Worm (Caenorhabditis elegans) whole organism, L4 larva: ENCODE data around the gene Y68A4A.13.

ENCODE experiments used
- F10B5.3 ChIP-seq: sonication (generic microtip); optimal IDR thresholded peaks from 2 replicates; lab custom pipeline; 2016; ENCODE audit warnings: mild to moderate bottlenecking, missing genetic modification characterization, missing compliant biosample characterization
- R02D3.7 ChIP-seq: fragments of 150-350 bp; sonication (generic microtip); optimal IDR thresholded peaks from 3 replicates; lab custom pipeline; 2014; ENCODE audit warnings: missing biosample characterization, missing genetic modification characterization
- T26A8.4 ChIP-seq: fragments of 200-800 bp; sonication (Bioruptor generic); IDR thresholded peaks from 2 replicates; pipeline ENCODE4 v1.3.6; 2022; ENCODE audit warnings: missing genetic modification characterization, missing compliant biosample characterization
- Y48G9A.11 ChIP-seq: fragments of 200-800 bp; sonication (Bioruptor generic); IDR thresholded peaks from 2 replicates; pipeline ENCODE4 v1.3.6; 2022; ENCODE audit warnings: missing genetic modification reagents, missing genetic modification characterization, missing compliant biosample characterization
- Y5F2A.4 ChIP-seq: fragments of 200-800 bp; sonication (Bioruptor generic); optimal IDR thresholded peaks from 2 replicates; lab custom pipeline; 2018; ENCODE audit warnings: mild to moderate bottlenecking, missing genetic modification characterization, missing compliant biosample characterization
- arid-1 ChIP-seq: fragments of 200-800 bp; sonication (Bioruptor generic); conservative IDR thresholded peaks from 2 replicates; pipeline ENCODE4 v1.3.6; 2022; ENCODE audit warnings: missing genetic modification reagents, missing genetic modification characterization, missing compliant biosample characterization
- attf-4 ChIP-seq: sonication (generic microtip); optimal IDR thresholded peaks from 3 replicates; lab custom pipeline; 2017; ENCODE audit warnings: missing biosample characterization, missing genetic modification characterization
- ceh-44 ChIP-seq: fragments of 200-800 bp; sonication (Bioruptor generic); IDR thresholded peaks from 2 replicates; pipeline ENCODE4 v1.3.6; 2022; ENCODE audit warnings: missing genetic modification reagents, missing genetic modification characterization, missing compliant biosample characterization
- ces-1 ChIP-seq: fragments of 150-350 bp; sonication (generic microtip); optimal IDR thresholded peaks from 4 replicates; lab custom pipeline; 2014; ENCODE audit warnings: missing biosample characterization, missing genetic modification reagents, missing genetic modification characterization
- daf-19 ChIP-seq: fragments of 200-800 bp; sonication (Bioruptor generic); conservative IDR thresholded peaks from 2 replicates; pipeline ENCODE4 v1.3.6; 2022; ENCODE audit warnings: missing genetic modification characterization, missing compliant biosample characterization
- dmd-6 ChIP-seq: fragments of 200-800 bp; sonication (Bioruptor generic); IDR thresholded peaks from 2 replicates; pipeline ENCODE4 v1.3.6; 2022; ENCODE audit warnings: missing genetic modification reagents, missing genetic modification characterization, missing compliant biosample characterization
- dmd-8 ChIP-seq: fragments of 200-800 bp; sonication (Bioruptor generic); IDR thresholded peaks from 2 replicates; pipeline ENCODE4 v1.3.6; 2022; ENCODE audit warnings: missing genetic modification characterization, missing compliant biosample characterization
- dpl-1 ChIP-seq: fragments of 150-350 bp; optimal IDR thresholded peaks from 2 replicates; lab custom pipeline; 2014; ENCODE audit warnings: missing biosample characterization, missing genetic modification reagents, missing genetic modification characterization
- duxl-1 ChIP-seq: sonication (generic microtip); optimal IDR thresholded peaks from 2 replicates; lab custom pipeline; 2016; ENCODE audit warnings: mild to moderate bottlenecking, missing genetic modification characterization, moderate library complexity, missing compliant biosample characterization; ENCODE audit not compliant: poor library complexity
- dve-1 ChIP-seq: sonication (generic microtip); optimal IDR thresholded peaks from 2 replicates; lab custom pipeline; 2017; ENCODE audit warnings: antibody characterized with exemption, mild to moderate bottlenecking, missing genetic modification characterization, missing compliant biosample characterization; ENCODE audit not compliant: insufficient read depth
- egl-43 ChIP-seq: fragments of 200-800 bp; sonication (Bioruptor generic); IDR thresholded peaks from 2 replicates; pipeline ENCODE4 v1.3.6; 2022; ENCODE audit warnings: missing genetic modification reagents, missing genetic modification characterization, missing compliant biosample characterization
- gei-8 ChIP-seq: fragments of 200-800 bp; sonication (Bioruptor generic); optimal IDR thresholded peaks from 2 replicates; lab custom pipeline; 2018; ENCODE audit warnings: mild to moderate bottlenecking, missing genetic modification characterization, missing compliant biosample characterization
- hlh-30 ChIP-seq: sonication (generic microtip); optimal IDR thresholded peaks from 2 replicates; lab custom pipeline; 2017; ENCODE audit warnings: antibody characterized with exemption, mild to moderate bottlenecking, missing genetic modification characterization, missing compliant biosample characterization; ENCODE audit not compliant: insufficient read depth
- lim-7 ChIP-seq: fragments of 200-800 bp; sonication (Bioruptor generic); IDR thresholded peaks from 2 replicates; pipeline ENCODE4 v1.3.6; 2022; ENCODE audit warnings: missing genetic modification characterization, missing compliant biosample characterization
- lin-13 ChIP-seq: fragments of 150-350 bp; optimal IDR thresholded peaks from 2 replicates; lab custom pipeline; 2014; ENCODE audit warnings: missing biosample characterization, missing genetic modification reagents, missing genetic modification characterization
- lin-38 ChIP-seq: fragments of 200-800 bp; sonication (Bioruptor generic); IDR thresholded peaks from 2 replicates; pipeline ENCODE4 v1.3.6; 2022; ENCODE audit warnings: missing genetic modification reagents, missing genetic modification characterization, missing compliant biosample characterization
- lsy-2 ChIP-seq, 2 experiments: fragments of 150-350 bp in 1 of 2; sonication (generic microtip) in 1 of 2; optimal IDR thresholded peaks; 2 replicates each; lab custom pipeline; 2014 to 2017; ENCODE audit warnings: missing biosample characterization in 2 of 2, missing genetic modification characterization in 2 of 2
- mdl-1 ChIP-seq, 2 experiments: fragments of 150-350 bp in 1 of 2; sonication (generic microtip) in 1 of 2; optimal IDR thresholded peaks; 2 replicates each; lab custom pipeline; 2014 to 2017; ENCODE audit warnings: missing biosample characterization in 2 of 2, missing genetic modification characterization in 2 of 2
- mep-1 ChIP-seq: fragments of 150-350 bp; sonication (generic microtip); optimal IDR thresholded peaks from 3 replicates; lab custom pipeline; 2014; ENCODE audit warnings: missing biosample characterization, missing genetic modification characterization
- mes-2 ChIP-seq: sonication (generic microtip); optimal IDR thresholded peaks from 2 replicates; lab custom pipeline; 2016; ENCODE audit warnings: missing genotype, mild to moderate bottlenecking, missing genetic modification characterization, missing compliant biosample characterization; ENCODE audit not compliant: poor library complexity, severe bottlenecking
- mxl-2 ChIP-seq: fragments of 200-800 bp; sonication (Bioruptor generic); conservative IDR thresholded peaks from 2 replicates; pipeline ENCODE4 v1.3.6; 2022; ENCODE audit warnings: missing genetic modification reagents, missing genetic modification characterization, missing compliant biosample characterization
- mxl-3 ChIP-seq: fragments of 200-800 bp; sonication (Bioruptor generic); optimal IDR thresholded peaks from 2 replicates; lab custom pipeline; 2018; ENCODE audit warnings: mild to moderate bottlenecking, missing genetic modification characterization, missing compliant biosample characterization
- nhr-41 ChIP-seq: fragments of 200-800 bp; sonication (Bioruptor generic); IDR thresholded peaks from 2 replicates; pipeline ENCODE4 v1.3.6; 2022; ENCODE audit warnings: missing genetic modification reagents, missing genetic modification characterization, missing compliant biosample characterization
- nhr-42 ChIP-seq: fragments of 200-800 bp; sonication (Bioruptor generic); IDR thresholded peaks from 2 replicates; pipeline ENCODE4 v1.3.6; 2022; ENCODE audit warnings: missing genetic modification characterization, missing compliant biosample characterization
- nhr-48 ChIP-seq: sonication (generic microtip); optimal IDR thresholded peaks from 2 replicates; lab custom pipeline; 2016; ENCODE audit warnings: mild to moderate bottlenecking, missing genetic modification characterization, missing compliant biosample characterization
- php-3 ChIP-seq: fragments of 200-800 bp; sonication (Bioruptor generic); IDR thresholded peaks from 2 replicates; pipeline ENCODE4 v1.3.6; 2022; ENCODE audit warnings: missing genetic modification reagents, missing genetic modification characterization, missing compliant biosample characterization
- pqm-1 ChIP-seq: sonication (generic microtip); optimal IDR thresholded peaks from 2 replicates; lab custom pipeline; 2017; ENCODE audit warnings: missing biosample characterization, missing genetic modification characterization
- saeg-2 ChIP-seq: fragments of 200-800 bp; sonication (Bioruptor generic); IDR thresholded peaks from 2 replicates; pipeline ENCODE4 v1.3.6; 2022; ENCODE audit warnings: missing genetic modification reagents, missing genetic modification characterization, missing compliant biosample characterization
- set-16 ChIP-seq: fragments of 200-800 bp; sonication (Bioruptor generic); IDR thresholded peaks from 2 replicates; pipeline ENCODE4 v1.3.6; 2022; ENCODE audit warnings: missing genetic modification reagents, missing genetic modification characterization, missing compliant biosample characterization
- skn-1 ChIP-seq: fragments of 150-350 bp; optimal IDR thresholded peaks from 2 replicates; lab custom pipeline; 2014; ENCODE audit warnings: missing biosample characterization, missing genetic modification characterization
- spr-1 ChIP-seq: sonication (generic microtip); optimal IDR thresholded peaks from 2 replicates; lab custom pipeline; 2016; ENCODE audit warnings: mild to moderate bottlenecking, missing genetic modification characterization, missing compliant biosample characterization
- tag-97 ChIP-seq: fragments of 200-800 bp; sonication (Bioruptor generic); IDR thresholded peaks from 2 replicates; pipeline ENCODE4 v1.3.6; 2022; ENCODE audit warnings: missing genetic modification characterization, missing compliant biosample characterization
- unc-62 ChIP-seq, 3 experiments: fragments of 150-350 bp in 1 of 3; sonication (generic microtip); optimal IDR thresholded peaks in 2 of 3; peaks in 1 of 3; 1 replicate in 1 of 3; 2 replicates in 2 of 3; lab custom pipeline; 2014 to 2017; ENCODE audit warnings: missing biosample characterization in 3 of 3, missing genetic modification characterization in 3 of 3, missing genetic modification reagents in 3 of 3, missing genotype in 1 of 3
- zag-1 ChIP-seq: fragments of 150-350 bp; optimal IDR thresholded peaks from 2 replicates; lab custom pipeline; 2014; ENCODE audit warnings: missing biosample characterization, missing genetic modification characterization
- zfp-3 ChIP-seq: fragments of 200-800 bp; sonication (Bioruptor generic); conservative IDR thresholded peaks from 2 replicates; pipeline ENCODE4 v1.3.6; 2022; ENCODE audit warnings: missing genetic modification reagents, missing genetic modification characterization, missing compliant biosample characterization
- zip-2 ChIP-seq: fragments of 150-350 bp; optimal IDR thresholded peaks from 2 replicates; lab custom pipeline; 2014; ENCODE audit warnings: missing biosample characterization, missing genetic modification characterization
- ztf-11 ChIP-seq: fragments of 150-350 bp; optimal IDR thresholded peaks from 2 replicates; lab custom pipeline; 2014; ENCODE audit warnings: missing biosample characterization, missing genetic modification characterization

Gene Y68A4A.13

DNA sequence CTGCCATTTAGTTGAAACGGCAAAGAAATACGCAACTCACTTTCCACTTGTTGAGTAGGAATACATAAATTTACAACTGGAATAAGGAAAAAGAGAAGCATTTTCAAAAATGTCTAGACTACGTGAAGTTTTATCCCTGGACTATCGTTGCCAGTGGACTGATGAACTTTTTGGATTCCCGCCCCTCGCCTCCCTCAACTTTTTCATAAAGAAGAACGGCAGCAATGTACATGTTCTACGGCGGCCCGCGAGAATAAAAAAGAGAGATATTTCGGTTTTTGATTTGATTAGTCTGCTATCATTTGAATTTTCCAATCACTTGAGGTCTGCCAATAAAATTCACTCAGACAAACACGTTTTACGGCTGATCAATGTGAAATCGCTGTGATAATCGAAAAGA, 41.0 kb upstream of the Y68A4A.13 start, which contains the start of gene clec-243:
Gene clec-243, minus strand, starts transcription at position 101 of the 400 bp plus-strand sequence.
- TF ChIP-seq mdl-1 (tag; optimal IDR thresholded peaks at IDR 0.05; lab: Kevin White, UChicago) (no peak), R02D3.7 (tag; lab: Kevin White, UChicago) (no peak), egl-43 (GFP tag; lab: Robert Waterston, UW) (no peak), unc-62 (GFP tag; optimal IDR thresholded peaks at IDR 0.05 in 1 of 2; lab: Kevin White, UChicago) (no peak), unc-62 (tag; optimal IDR thresholded peaks at IDR 0.05; lab: Kevin White, UChicago) (no peak), zfp-3 (GFP tag; lab: Robert Waterston, UW) (no peak), dmd-8 (no peak), nhr-42 (no peak)

DNA sequence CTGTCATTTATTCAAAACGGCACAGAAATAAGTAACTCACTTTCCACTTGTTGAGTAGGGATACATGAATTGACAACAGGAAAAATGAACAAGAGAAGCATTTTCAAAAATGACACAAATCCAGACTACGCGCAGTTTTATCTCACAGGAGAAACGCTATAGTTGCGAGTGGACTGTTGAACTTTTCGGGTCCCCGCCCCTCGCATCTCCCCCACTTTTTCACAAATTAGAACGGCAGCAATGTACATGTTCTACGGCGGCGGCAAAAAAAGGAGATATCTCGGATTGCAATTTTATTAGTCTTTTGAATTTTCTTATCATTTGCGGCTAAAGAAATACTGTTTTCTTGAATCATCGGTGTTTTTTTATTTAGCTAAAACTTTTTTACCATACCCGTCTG, 37.5 kb upstream of the Y68A4A.13 start, which contains the start of gene clec-242:
Gene clec-242, minus strand, starts transcription at position 101 of the 400 bp plus-strand sequence.
- TF ChIP-seq lsy-2 (tag; optimal IDR thresholded peaks at IDR 0.05; lab: Kevin White, UChicago) (no peak), ztf-11 (tag; lab: Kevin White, UChicago) (no peak), T26A8.4 (no peak), nhr-48 (tag; lab: Kevin White, UChicago) (no peak), lin-38 (GFP tag; lab: Robert Waterston, UW) (no peak), zfp-3 (GFP tag; lab: Robert Waterston, UW) (no peak), set-16 (GFP tag; lab: Robert Waterston, UW) (no peak), skn-1 (no peak), zag-1 (tag; lab: Kevin White, UChicago) (no peak), lin-13 (GFP tag; lab: Kevin White, UChicago) (no peak), ceh-44 (GFP tag; lab: Robert Waterston, UW) (no peak), daf-19 (GFP tag; lab: Robert Waterston, UW) (no peak), tag-97 (GFP tag; lab: Robert Waterston, UW) (no peak), lim-7 (no peak), arid-1 (GFP tag; lab: Robert Waterston, UW) (no peak), mdl-1 (tag; optimal IDR thresholded peaks at IDR 0.05; lab: Kevin White, UChicago) (no peak), egl-43 (GFP tag; lab: Robert Waterston, UW) (no peak), nhr-41 (GFP tag; lab: Robert Waterston, UW) (no peak)

DNA sequence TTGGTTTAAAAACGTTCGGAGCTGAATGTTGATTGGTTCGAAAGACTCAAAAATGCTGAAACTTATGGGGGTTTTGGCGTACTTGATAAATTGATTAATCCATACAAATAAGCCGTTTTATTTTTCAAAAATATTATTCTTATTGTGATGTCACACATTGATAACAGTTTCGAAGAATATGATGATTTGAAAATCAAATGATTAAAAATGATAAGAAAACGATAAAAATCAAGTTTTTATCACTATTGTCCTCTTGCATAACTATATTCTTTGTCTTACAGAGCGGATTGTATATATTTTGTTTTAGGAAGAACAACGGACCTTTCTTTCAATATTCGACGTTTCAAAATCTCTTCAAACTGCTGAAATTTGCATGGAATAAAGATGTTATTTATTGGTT, 35.1 kb upstream of the Y68A4A.13 start:
- TF ChIP-seq zip-2 (tag; lab: Kevin White, UChicago) (no peak), daf-19 (GFP tag; lab: Robert Waterston, UW) (no peak), mdl-1 (tag; optimal IDR thresholded peaks at IDR 0.05; lab: Kevin White, UChicago) (no peak), F10B5.3 (no peak), zag-1 (tag; lab: Kevin White, UChicago) (no peak), duxl-1 (tag; lab: Kevin White, UChicago) (no peak), spr-1 (no peak), gei-8 (GFP tag; lab: Kevin White, UChicago) (no peak), nhr-41 (GFP tag; lab: Robert Waterston, UW) (no peak), dmd-6 (GFP tag; lab: Robert Waterston, UW) (0 out of 2 replicates have a peak, but pooled peaks have one; percentile 7), mes-2 (tag; lab: Kevin White, UChicago) (no peak), dve-1 (tag; lab: Kevin White, UChicago) (no peak), mxl-3 (GFP tag; lab: Kevin White, UChicago) (no peak), attf-4 (tag; lab: Kevin White, UChicago) (no peak), Y5F2A.4 (GFP tag; lab: Kevin White, UChicago) (no peak), mxl-2 (GFP tag; lab: Robert Waterston, UW) (no peak), dpl-1 (GFP tag; lab: Kevin White, UChicago) (no peak), arid-1 (GFP tag; lab: Robert Waterston, UW) (no peak), ces-1 (GFP tag; lab: Kevin White, UChicago) (no peak), hlh-30 (no peak), pqm-1 (tag; lab: Kevin White, UChicago) (peak; percentile 20), php-3 (GFP tag; lab: Robert Waterston, UW) (0 out of 2 replicates have a peak, but pooled peaks have one; percentile 26), mep-1 (no peak), Y48G9A.11 (GFP tag; lab: Robert Waterston, UW) (no peak), saeg-2 (GFP tag; lab: Robert Waterston, UW) (no peak)
- TF ChIP-seq, all 104 proteins: peak for 3
